Worm (Caenorhabditis elegans) whole organism, L4 larva: ENCODE data around the gene ugt-47.
A peak's percentile ranks its signal among the peaks of the same experiment; 100 is the strongest.

ENCODE experiments used
- F10B5.3 ChIP-seq: sonication (generic microtip); optimal IDR thresholded peaks from 2 replicates; lab custom pipeline; 2016; ENCODE audit warnings: mild to moderate bottlenecking, missing genetic modification characterization, missing compliant biosample characterization
- F26F4.8 ChIP-seq: fragments of 200-800 bp; sonication (Bioruptor generic); conservative IDR thresholded peaks from 2 replicates; pipeline ENCODE4 v1.3.6; 2022; ENCODE audit warnings: missing genetic modification characterization, missing compliant biosample characterization
- F37D6.2 ChIP-seq: sonication (generic microtip); optimal IDR thresholded peaks from 2 replicates; lab custom pipeline; 2016; ENCODE audit warnings: mild to moderate bottlenecking, missing genetic modification characterization, missing compliant biosample characterization
- T20F7.1 ChIP-seq: fragments of 200-800 bp; sonication (Bioruptor generic); optimal IDR thresholded peaks from 2 replicates; lab custom pipeline; 2018; ENCODE audit warnings: mild to moderate bottlenecking, missing genetic modification characterization, missing compliant biosample characterization
- ZK337.2 ChIP-seq: fragments of 200-800 bp; sonication (Bioruptor generic); IDR thresholded peaks from 2 replicates; pipeline ENCODE4 v1.3.6; 2022; ENCODE audit warnings: missing genetic modification reagents, missing genetic modification characterization, missing compliant biosample characterization
- ama-1 ChIP-seq: fragments of 150-350 bp; optimal IDR thresholded peaks from 2 replicates; lab custom pipeline; 2014; ENCODE audit warnings: inconsistent platforms, mixed read lengths
- arid-1 ChIP-seq: fragments of 200-800 bp; sonication (Bioruptor generic); conservative IDR thresholded peaks from 2 replicates; pipeline ENCODE4 v1.3.6; 2022; ENCODE audit warnings: missing genetic modification reagents, missing genetic modification characterization, missing compliant biosample characterization
- ceh-28 ChIP-seq: fragments of 150-350 bp; optimal IDR thresholded peaks from 2 replicates; lab custom pipeline; 2014; ENCODE audit warnings: missing biosample characterization, missing genetic modification reagents, missing genetic modification characterization
- ceh-32 ChIP-seq: sonication (generic microtip); optimal IDR thresholded peaks from 2 replicates; lab custom pipeline; 2016; ENCODE audit warnings: mild to moderate bottlenecking, missing genetic modification characterization, missing compliant biosample characterization; ENCODE audit not compliant: poor library complexity
- ceh-62 ChIP-seq: sonication (generic microtip); optimal IDR thresholded peaks from 2 replicates; lab custom pipeline; 2017; ENCODE audit warnings: missing biosample characterization, missing genetic modification characterization
- ctbp-1 ChIP-seq: fragments of 200-800 bp; sonication (Bioruptor generic); IDR thresholded peaks from 2 replicates; pipeline ENCODE4 v1.3.6; 2022; ENCODE audit warnings: missing genetic modification reagents, missing genetic modification characterization, missing compliant biosample characterization
- daf-16 ChIP-seq, 3 experiments: sonication (generic microtip); optimal IDR thresholded peaks; 2 replicates each; lab custom pipeline; 2016 to 2017; ENCODE audit warnings: missing genetic modification characterization in 3 of 3, missing genetic modification reagents in 3 of 3, mild to moderate bottlenecking in 2 of 3, missing compliant biosample characterization in 2 of 3, missing biosample characterization in 1 of 3, moderate library complexity in 1 of 3
- dmd-6 ChIP-seq: fragments of 200-800 bp; sonication (Bioruptor generic); IDR thresholded peaks from 2 replicates; pipeline ENCODE4 v1.3.6; 2022; ENCODE audit warnings: missing genetic modification reagents, missing genetic modification characterization, missing compliant biosample characterization
- dpl-1 ChIP-seq: fragments of 150-350 bp; optimal IDR thresholded peaks from 2 replicates; lab custom pipeline; 2014; ENCODE audit warnings: missing biosample characterization, missing genetic modification reagents, missing genetic modification characterization
- dve-1 ChIP-seq: sonication (generic microtip); optimal IDR thresholded peaks from 2 replicates; lab custom pipeline; 2017; ENCODE audit warnings: antibody characterized with exemption, mild to moderate bottlenecking, missing genetic modification characterization, missing compliant biosample characterization; ENCODE audit not compliant: insufficient read depth
- egl-27 ChIP-seq: sonication (generic microtip); optimal IDR thresholded peaks from 3 replicates; lab custom pipeline; 2017; ENCODE audit warnings: missing biosample characterization, missing genetic modification reagents, missing genetic modification characterization
- gei-8 ChIP-seq: fragments of 200-800 bp; sonication (Bioruptor generic); optimal IDR thresholded peaks from 2 replicates; lab custom pipeline; 2018; ENCODE audit warnings: mild to moderate bottlenecking, missing genetic modification characterization, missing compliant biosample characterization
- hlh-11 ChIP-seq: fragments of 200-800 bp; sonication (Bioruptor generic); optimal IDR thresholded peaks from 2 replicates; lab custom pipeline; 2018; ENCODE audit warnings: mild to moderate bottlenecking, missing genetic modification characterization, missing compliant biosample characterization
- hlh-30 ChIP-seq: sonication (generic microtip); optimal IDR thresholded peaks from 2 replicates; lab custom pipeline; 2017; ENCODE audit warnings: antibody characterized with exemption, mild to moderate bottlenecking, missing genetic modification characterization, missing compliant biosample characterization; ENCODE audit not compliant: insufficient read depth
- hmg-1.1 ChIP-seq: fragments of 200-800 bp; sonication (Bioruptor generic); IDR thresholded peaks from 2 replicates; pipeline ENCODE4 v1.3.6; 2022; ENCODE audit warnings: missing genetic modification reagents, missing genetic modification characterization, missing compliant biosample characterization
- lim-7 ChIP-seq: fragments of 200-800 bp; sonication (Bioruptor generic); IDR thresholded peaks from 2 replicates; pipeline ENCODE4 v1.3.6; 2022; ENCODE audit warnings: missing genetic modification characterization, missing compliant biosample characterization
- lin-13 ChIP-seq: fragments of 150-350 bp; optimal IDR thresholded peaks from 2 replicates; lab custom pipeline; 2014; ENCODE audit warnings: missing biosample characterization, missing genetic modification reagents, missing genetic modification characterization
- lin-39 ChIP-seq: fragments of 150-350 bp; optimal IDR thresholded peaks from 2 replicates; lab custom pipeline; 2014; ENCODE audit warnings: missing biosample characterization, missing genetic modification reagents, missing genetic modification characterization
- madf-5 ChIP-seq, 2 experiments: fragments of 200-800 bp; sonication (Bioruptor generic); IDR thresholded peaks; 2 replicates each; pipeline ENCODE4 v1.3.6; 2022; ENCODE audit warnings: missing compliant biosample characterization in 2 of 2, missing genetic modification characterization in 2 of 2
- mdl-1 ChIP-seq, 2 experiments: fragments of 150-350 bp in 1 of 2; sonication (generic microtip) in 1 of 2; optimal IDR thresholded peaks; 2 replicates each; lab custom pipeline; 2014 to 2017; ENCODE audit warnings: missing biosample characterization in 2 of 2, missing genetic modification characterization in 2 of 2
- mep-1 ChIP-seq: fragments of 150-350 bp; sonication (generic microtip); optimal IDR thresholded peaks from 3 replicates; lab custom pipeline; 2014; ENCODE audit warnings: missing biosample characterization, missing genetic modification characterization
- mxl-3 ChIP-seq: fragments of 200-800 bp; sonication (Bioruptor generic); optimal IDR thresholded peaks from 2 replicates; lab custom pipeline; 2018; ENCODE audit warnings: mild to moderate bottlenecking, missing genetic modification characterization, missing compliant biosample characterization
- nhr-10 ChIP-seq: fragments of 150-350 bp; optimal IDR thresholded peaks from 2 replicates; lab custom pipeline; 2014; ENCODE audit warnings: missing biosample characterization, missing genetic modification characterization
- nhr-102 ChIP-seq: sonication (generic microtip); optimal IDR thresholded peaks from 2 replicates; lab custom pipeline; 2016; ENCODE audit warnings: mild to moderate bottlenecking, missing genetic modification characterization, moderate library complexity, missing compliant biosample characterization
- nhr-11 ChIP-seq: fragments of 150-350 bp; optimal IDR thresholded peaks from 2 replicates; lab custom pipeline; 2014; ENCODE audit warnings: missing biosample characterization, missing genetic modification characterization
- nhr-28 ChIP-seq: fragments of 150-350 bp; optimal IDR thresholded peaks from 2 replicates; lab custom pipeline; 2014; ENCODE audit warnings: missing biosample characterization, missing genetic modification characterization
- nhr-6 ChIP-seq: fragments of 150-350 bp; optimal IDR thresholded peaks from 2 replicates; lab custom pipeline; 2014; ENCODE audit warnings: missing biosample characterization, missing genetic modification characterization
- php-3 ChIP-seq: fragments of 200-800 bp; sonication (Bioruptor generic); IDR thresholded peaks from 2 replicates; pipeline ENCODE4 v1.3.6; 2022; ENCODE audit warnings: missing genetic modification reagents, missing genetic modification characterization, missing compliant biosample characterization
- sdz-12 ChIP-seq: fragments of 200-800 bp; sonication (Bioruptor generic); optimal IDR thresholded peaks from 2 replicates; lab custom pipeline; 2018; ENCODE audit warnings: mild to moderate bottlenecking, missing genetic modification characterization, missing compliant biosample characterization
- snpc-1.2 ChIP-seq: fragments of 200-800 bp; sonication (Bioruptor generic); IDR thresholded peaks from 2 replicates; pipeline ENCODE4 v1.3.6; 2022; ENCODE audit warnings: missing genetic modification reagents, missing genetic modification characterization, missing compliant biosample characterization
- snpc-4 ChIP-seq: fragments of 150-350 bp; optimal IDR thresholded peaks from 2 replicates; lab custom pipeline; 2014; ENCODE audit warnings: missing biosample characterization, missing genetic modification characterization
- tra-1 ChIP-seq: fragments of 200-800 bp; sonication (Bioruptor generic); IDR thresholded peaks from 2 replicates; pipeline ENCODE4 v1.3.6; 2022; ENCODE audit warnings: missing genetic modification reagents, missing genetic modification characterization, missing compliant biosample characterization
- unc-62 ChIP-seq, 3 experiments: fragments of 150-350 bp in 1 of 3; sonication (generic microtip); optimal IDR thresholded peaks in 2 of 3; peaks in 1 of 3; 1 replicate in 1 of 3; 2 replicates in 2 of 3; lab custom pipeline; 2014 to 2017; ENCODE audit warnings: missing biosample characterization in 3 of 3, missing genetic modification characterization in 3 of 3, missing genetic modification reagents in 3 of 3, missing genotype in 1 of 3
- zfp-3 ChIP-seq: fragments of 200-800 bp; sonication (Bioruptor generic); conservative IDR thresholded peaks from 2 replicates; pipeline ENCODE4 v1.3.6; 2022; ENCODE audit warnings: missing genetic modification reagents, missing genetic modification characterization, missing compliant biosample characterization
- zip-11 ChIP-seq: fragments of 200-800 bp; sonication (Bioruptor generic); IDR thresholded peaks from 2 replicates; pipeline ENCODE4 v1.3.6; 2022; ENCODE audit warnings: missing genetic modification characterization, missing compliant biosample characterization
- ztf-7 ChIP-seq: fragments of 150-350 bp; optimal IDR thresholded peaks from 2 replicates; lab custom pipeline; 2014; ENCODE audit warnings: missing biosample characterization, missing genetic modification characterization

ugt-47 gene

ce11 chrV:10087103-10087502, 11.3 kb downstream of the ugt-47 start, which contains the start of gene R04B5.5 (continued):
- TF ChIP-seq T20F7.1 (GFP tag; lab: Kevin White, UChicago), result peak; percentile 8
- TF ChIP-seq zip-11, result no peak
- peak; percentile 98 for TF ChIP-seq dve-1 (tag; lab: Kevin White, UChicago)
- 0 out of 2 replicates have a peak, but pooled peaks have one; percentile 46 for TF ChIP-seq tra-1
- peak; percentile 24 for TF ChIP-seq nhr-11 (tag; lab: Kevin White, UChicago)
- no peak for TF ChIP-seq ctbp-1
- TF ChIP-seq ama-1, result no peak
- TF ChIP-seq gei-8 (GFP tag; lab: Kevin White, UChicago), result no peak
- TF ChIP-seq ceh-32, result no peak
- TF ChIP-seq madf-5 (GFP tag; IDR thresholded peaks at IDR 0.05; lab: Robert Waterston, UW), result no peak
- TF ChIP-seq dmd-6 (GFP tag; lab: Robert Waterston, UW), result peak; percentile 67
- TF ChIP-seq nhr-10 (tag; lab: Kevin White, UChicago), result peak; percentile 85
- TF ChIP-seq php-3 (GFP tag; lab: Robert Waterston, UW), result peak; percentile 89
- no peak for TF ChIP-seq ceh-28 (tag; lab: Kevin White, UChicago)
- no peak for TF ChIP-seq ceh-62 (tag; lab: Kevin White, UChicago)
- TF ChIP-seq arid-1 (GFP tag; lab: Robert Waterston, UW), result no peak
- TF ChIP-seq, all 104 proteins: peak for 21

ce11 chrV:10086141-10086540, 12.3 kb downstream of the ugt-47 start:
- TF ChIP-seq egl-27 (tag; lab: Kevin White, UChicago), result no peak
- no peak for TF ChIP-seq sdz-12
- no peak for TF ChIP-seq nhr-28 (tag; lab: Kevin White, UChicago)
- peak in 1 of 2 experiments; percentile 72 for TF ChIP-seq daf-16 (GFP tag; optimal IDR thresholded peaks at IDR 0.05; lab: Kevin White, UChicago)
- no peak for TF ChIP-seq daf-16 (tag; optimal IDR thresholded peaks at IDR 0.05; lab: Kevin White, UChicago)
- TF ChIP-seq F26F4.8, result no peak
- no peak for TF ChIP-seq dpl-1 (GFP tag; lab: Kevin White, UChicago)
- TF ChIP-seq snpc-4 (tag; lab: Kevin White, UChicago), result no peak

ce11 chrV:10084864-10085263, 13.5 kb downstream of the ugt-47 start, which contains the start of gene R04B5.6:
R04B5.6 (plus strand) TSS chrV:10085164.
- TF ChIP-seq ZK337.2 (GFP tag; lab: Robert Waterston, UW) (no peak), hlh-30 (tag; lab: Kevin White, UChicago) (no peak), mxl-3 (GFP tag; lab: Kevin White, UChicago) (no peak), zfp-3 (GFP tag; lab: Robert Waterston, UW) (no peak), mep-1 (tag; lab: Kevin White, UChicago) (no peak), ztf-7 (no peak), hlh-11 (no peak), daf-16 (GFP tag; optimal IDR thresholded peaks at IDR 0.05; lab: Kevin White, UChicago) (no peak), daf-16 (tag; optimal IDR thresholded peaks at IDR 0.05; lab: Kevin White, UChicago) (no peak), F10B5.3 (tag; lab: Kevin White, UChicago) (no peak)
- TF ChIP-seq, all 104 proteins: peak for 0

- peak in 1 of 2 experiments; percentile 10 for TF ChIP-seq unc-62 (GFP tag; optimal IDR thresholded peaks at IDR 0.05 in 1 of 2; lab: Kevin White, UChicago)
- no peak for TF ChIP-seq unc-62 (tag; optimal IDR thresholded peaks at IDR 0.05; lab: Kevin White, UChicago)
- no peak for TF ChIP-seq lin-13 (GFP tag; lab: Kevin White, UChicago)
- no peak for TF ChIP-seq snpc-4 (tag; lab: Kevin White, UChicago)
- no peak for TF ChIP-seq hmg-1.1 (GFP tag; lab: Robert Waterston, UW)
- TF ChIP-seq lin-39 (tag; lab: Kevin White, UChicago), result no peak
- no peak for TF ChIP-seq ama-1
- TF ChIP-seq nhr-28 (tag; lab: Kevin White, UChicago), result peak; percentile 91
- TF ChIP-seq F37D6.2 (tag; lab: Kevin White, UChicago), result no peak
- TF ChIP-seq nhr-11 (tag; lab: Kevin White, UChicago), result peak; percentile 0
- no peak for TF ChIP-seq gei-8 (GFP tag; lab: Kevin White, UChicago)
- no peak for TF ChIP-seq snpc-1.2 (GFP tag; lab: Robert Waterston, UW)
- 0 out of 2 replicates have a peak, but pooled peaks have one; percentile 22 for TF ChIP-seq dmd-6 (GFP tag; lab: Robert Waterston, UW)
- TF ChIP-seq mdl-1 (tag; optimal IDR thresholded peaks at IDR 0.05; lab: Kevin White, UChicago), result no peak
- no peak for TF ChIP-seq T20F7.1 (GFP tag; lab: Kevin White, UChicago)
- peak; percentile 65 for TF ChIP-seq dve-1 (tag; lab: Kevin White, UChicago)
- TF ChIP-seq ztf-7, result no peak
- no peak for TF ChIP-seq lim-7 (GFP tag; lab: Robert Waterston, UW)
- TF ChIP-seq nhr-102 (tag; lab: Kevin White, UChicago), result peak; percentile 10
- TF ChIP-seq daf-16 (GFP tag; optimal IDR thresholded peaks at IDR 0.05; lab: Kevin White, UChicago), result no peak
- peak; percentile 59 for TF ChIP-seq daf-16 (tag; optimal IDR thresholded peaks at IDR 0.05; lab: Kevin White, UChicago)
- no peak for TF ChIP-seq nhr-6 (tag; lab: Kevin White, UChicago)
Observed at ce11 chrV:10083999-10084468, 14.4 kb downstream of the ugt-47 start, which contains the start of gene nhr-12. nhr-12 (minus strand) TSS chrV:10084049.
